Fruit fly (Drosophila melanogaster) Kc167 (cell line): Measurements from ENCODE around the gene Pif1B.

Source experiments
- Myc ChIP-seq: fragments of >200 bp; optimal IDR thresholded peaks from 2 replicates; lab custom pipeline; 2017; ENCODE audit warnings: missing external identifiers
- Sin3A ChIP-seq: fragments of >200 bp; optimal IDR thresholded peaks from 2 replicates; lab custom pipeline; 2018; ENCODE audit warnings: missing external identifiers
- h ChIP-seq: fragments of >200 bp; optimal IDR thresholded peaks from 3 replicates; lab custom pipeline; 2018; ENCODE audit warnings: missing external identifiers
- insv ChIP-seq: fragments of >200 bp; optimal IDR thresholded peaks from 3 replicates; lab custom pipeline; 2018; ENCODE audit warnings: missing external identifiers
- psq ChIP-seq: fragments of >200 bp; optimal IDR thresholded peaks from 2 replicates; lab custom pipeline; 2017; ENCODE audit warnings: missing external identifiers
- ttk ChIP-seq: sonication (Bioruptor generic); optimal IDR thresholded peaks from 2 replicates; lab custom pipeline; 2017; ENCODE audit warnings: missing external identifiers

The Pif1B gene

DNA sequence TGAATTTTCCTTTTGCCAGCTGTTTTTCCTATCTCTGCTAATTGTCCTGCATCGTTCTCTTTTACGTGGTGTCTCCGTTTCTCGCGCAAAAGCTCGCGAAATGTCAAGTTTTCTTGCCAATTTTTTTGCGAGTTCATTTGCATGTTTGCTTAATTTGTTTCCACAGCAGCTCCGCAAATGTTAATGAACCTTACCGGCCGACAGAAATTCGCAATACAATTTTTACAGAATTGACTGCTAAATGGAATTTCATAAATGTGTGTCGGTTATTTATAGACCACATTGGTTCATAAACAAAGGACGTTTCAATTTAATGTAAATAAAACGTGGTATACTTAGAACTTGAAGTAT lies 52.2 kb downstream of the Pif1B start:
- no peak for TF ChIP-seq Myc (lab: Kevin White, UChicago)
- no peak for TF ChIP-seq insv (lab: Kevin White, UChicago)
- TF ChIP-seq Sin3A (lab: Kevin White, UChicago): no peak
- no peak for TF ChIP-seq psq

DNA sequence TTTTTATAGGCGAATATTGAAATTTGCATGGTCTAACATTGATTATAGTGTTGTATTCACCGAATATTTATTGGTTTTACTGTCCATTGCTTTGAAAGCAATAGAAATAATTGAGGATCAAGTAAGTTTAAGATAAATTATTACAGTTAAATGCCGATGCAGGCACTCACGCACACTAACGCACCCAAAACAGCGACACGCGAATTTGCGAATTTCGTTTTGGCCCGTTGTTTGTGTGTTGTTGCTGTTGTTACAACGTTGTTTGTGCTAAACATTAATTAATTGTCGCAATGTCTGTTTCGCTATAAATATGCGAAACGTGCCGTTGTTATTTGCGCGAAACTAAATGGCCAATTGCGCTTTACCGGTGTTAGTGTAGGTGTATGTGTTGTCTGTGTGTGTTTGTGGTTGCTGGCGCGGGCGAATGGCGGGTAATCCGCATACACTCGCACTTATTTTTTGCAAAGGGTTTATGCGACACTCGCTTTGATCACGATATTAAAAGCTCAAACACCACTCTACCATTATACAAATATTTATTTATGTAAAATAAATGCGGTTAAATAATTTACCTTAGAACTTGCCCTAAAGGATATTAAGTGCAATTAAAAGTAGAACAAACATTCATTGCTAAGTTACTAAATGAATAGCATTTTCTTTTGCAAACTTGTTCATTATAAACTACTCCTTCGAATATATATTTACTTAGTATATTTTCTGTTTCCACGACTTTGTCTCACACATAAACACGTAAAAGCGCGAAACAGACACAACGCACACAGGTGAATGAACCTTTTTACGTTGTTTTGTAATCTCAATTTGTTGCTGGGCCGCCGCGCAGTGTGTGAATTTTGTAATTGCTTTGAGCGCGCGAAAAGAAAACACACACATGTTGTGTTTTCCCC lies 52.9 kb downstream of the Pif1B start:
- TF ChIP-seq ttk (lab: Kevin White, UChicago) (no peak), psq (no peak), insv (lab: Kevin White, UChicago) (no peak), h (lab: Kevin White, UChicago) (no peak), Sin3A (lab: Kevin White, UChicago) (no peak), Myc (lab: Kevin White, UChicago) (no peak)

dm6 chr3R:8747134-8747870 lies 53.7 kb downstream of the Pif1B start, which contains the start of the genes CG9801 and Nasp:
Gene CG9801 (minus strand): TSS chr3R:8747675.
Gene Nasp (plus strand): TSS chr3R:8747798.
- no peak for TF ChIP-seq h (lab: Kevin White, UChicago)
- no peak for TF ChIP-seq Sin3A (lab: Kevin White, UChicago)
- no peak for TF ChIP-seq ttk (lab: Kevin White, UChicago)
- TF ChIP-seq psq: no peak
- TF ChIP-seq insv (lab: Kevin White, UChicago): no peak
- TF ChIP-seq Myc (lab: Kevin White, UChicago): no peak

- TF ChIP-seq ttk (lab: Kevin White, UChicago): no peak
- TF ChIP-seq h (lab: Kevin White, UChicago): no peak
- no peak for TF ChIP-seq psq
- TF ChIP-seq insv (lab: Kevin White, UChicago): no peak
- TF ChIP-seq Sin3A (lab: Kevin White, UChicago): no peak
- TF ChIP-seq Myc (lab: Kevin White, UChicago): no peak
Measured at dm6 chr3R:8746354-8746753, 54.6 kb downstream of the Pif1B start.

DNA sequence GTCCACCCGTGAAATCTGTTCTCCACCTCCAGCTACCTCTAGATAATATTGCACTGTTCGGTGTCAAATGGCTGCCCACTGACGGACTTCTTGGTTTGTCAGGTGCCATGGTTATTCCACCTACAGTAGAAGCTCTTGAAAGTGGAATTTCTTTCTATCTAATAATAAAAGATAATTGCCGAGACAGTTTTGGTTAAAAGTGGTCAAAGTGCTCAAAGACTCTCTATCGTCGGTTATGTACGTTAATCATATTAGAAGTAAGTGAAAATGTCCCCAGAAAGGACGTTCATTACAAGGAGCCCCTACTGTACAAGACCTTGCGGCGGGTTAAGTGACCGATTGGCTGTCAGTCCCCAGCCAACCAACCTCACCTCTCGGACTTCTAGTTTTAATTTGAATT lies 56.8 kb downstream of the Pif1B start:
- TF ChIP-seq psq (no peak), insv (lab: Kevin White, UChicago) (no peak), Sin3A (lab: Kevin White, UChicago) (no peak), h (lab: Kevin White, UChicago) (no peak), Myc (lab: Kevin White, UChicago) (no peak), ttk (lab: Kevin White, UChicago) (no peak)

DNA sequence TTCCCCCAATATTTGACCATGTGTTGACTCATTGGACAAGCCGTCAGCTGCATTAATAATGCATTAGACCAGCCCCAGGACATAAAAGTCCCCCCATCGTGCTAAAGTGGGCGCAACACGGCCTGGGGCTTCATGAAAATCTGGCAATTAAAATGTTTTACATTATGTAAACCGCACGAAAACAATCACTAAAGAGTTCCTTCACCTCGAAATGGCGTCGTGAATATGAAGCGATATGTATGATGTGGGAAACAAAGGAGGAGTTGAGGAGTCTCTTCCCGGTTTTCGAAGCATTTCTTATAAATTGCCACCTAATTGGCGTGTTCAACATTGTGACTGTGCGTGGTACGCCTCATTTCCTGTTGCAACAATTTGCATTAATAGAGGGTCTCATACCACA lies 58.3 kb downstream of the Pif1B start:
- TF ChIP-seq Myc (lab: Kevin White, UChicago): no peak
- TF ChIP-seq h (lab: Kevin White, UChicago): no peak
- TF ChIP-seq insv (lab: Kevin White, UChicago): no peak

DNA sequence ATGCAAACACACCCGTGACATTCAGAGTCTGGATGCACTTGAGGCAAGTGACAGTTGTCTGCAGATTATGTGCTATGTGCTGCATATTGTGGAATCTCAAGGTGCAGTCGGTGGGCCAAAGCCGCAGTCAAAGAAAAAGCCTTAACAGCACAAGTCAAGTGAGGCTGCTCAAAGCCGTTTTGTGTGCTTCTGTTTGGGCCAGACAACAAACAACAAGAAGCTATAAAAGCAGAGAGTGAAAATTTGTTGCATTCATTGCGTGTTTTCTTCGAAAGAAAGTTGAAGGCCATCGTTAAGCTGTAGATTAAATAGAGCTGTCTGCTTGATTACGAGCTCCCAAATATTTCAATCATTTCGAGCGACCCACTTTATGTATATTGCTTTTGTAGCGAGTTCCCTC lies 59.0 kb downstream of the Pif1B start:
- no peak for TF ChIP-seq ttk (lab: Kevin White, UChicago)
- TF ChIP-seq h (lab: Kevin White, UChicago): no peak
- no peak for TF ChIP-seq psq
- no peak for TF ChIP-seq Myc (lab: Kevin White, UChicago)
- TF ChIP-seq Sin3A (lab: Kevin White, UChicago): no peak
- no peak for TF ChIP-seq insv (lab: Kevin White, UChicago)

dm6 chr3R:8741248-8741647 lies 59.7 kb downstream of the Pif1B start:
- TF ChIP-seq h (lab: Kevin White, UChicago): no peak
- no peak for TF ChIP-seq insv (lab: Kevin White, UChicago)

dm6 chr3R:8740118-8740517 lies 60.9 kb downstream of the Pif1B start:
- no peak for TF ChIP-seq ttk (lab: Kevin White, UChicago)
- TF ChIP-seq Myc (lab: Kevin White, UChicago): no peak
- TF ChIP-seq Sin3A (lab: Kevin White, UChicago): no peak
- no peak for TF ChIP-seq h (lab: Kevin White, UChicago)

- no peak for TF ChIP-seq Myc (lab: Kevin White, UChicago)
- TF ChIP-seq h (lab: Kevin White, UChicago): no peak
- no peak for TF ChIP-seq psq
- TF ChIP-seq ttk (lab: Kevin White, UChicago): no peak
- TF ChIP-seq Sin3A (lab: Kevin White, UChicago): no peak
- TF ChIP-seq insv (lab: Kevin White, UChicago): no peak
Measured at dm6 chr3R:8739161-8739783, 61.7 kb downstream of the Pif1B start.

- TF ChIP-seq insv (lab: Kevin White, UChicago) (no peak), ttk (lab: Kevin White, UChicago) (no peak), psq (no peak), h (lab: Kevin White, UChicago) (no peak), Myc (lab: Kevin White, UChicago) (no peak), Sin3A (lab: Kevin White, UChicago) (no peak)
Measured at dm6 chr3R:8731597-8732263, 69.2 kb downstream of the Pif1B start, which contains the start of the genes M1BP and CG8202. Gene M1BP (minus strand): TSS chr3R:8731698. Gene CG8202 (plus strand): TSS chr3R:8732091.
